Worm (Caenorhabditis elegans): ENCODE data around the gene T16G1.6.

ce11 chrV:12906732-12907131, 30.2 kb downstream of the T16G1.6 start, which contains the start of gene ttr-29:
- TF ChIP-seq nhr-77 (tag; optimal IDR thresholded peaks at IDR 0.05): no peak
- TF ChIP-seq nhr-19 (GFP tag; conservative IDR thresholded peaks at IDR 0.05): no peak
- TF ChIP-seq rnt-1 (tag; optimal IDR thresholded peaks at IDR 0.05): no peak
- TF ChIP-seq fos-1 (tag; optimal IDR thresholded peaks at IDR 0.05): no peak
- no peak for TF ChIP-seq lin-13 (GFP tag; optimal IDR thresholded peaks at IDR 0.05)
- no peak for TF ChIP-seq nhr-84 (tag; optimal IDR thresholded peaks at IDR 0.05)
- no peak for TF ChIP-seq ceh-82 (tag; optimal IDR thresholded peaks at IDR 0.05)
- no peak for TF ChIP-seq fkh-8 (tag; optimal IDR thresholded peaks at IDR 0.05)
- no peak for TF ChIP-seq snpc-4 (tag; optimal IDR thresholded peaks at IDR 0.05)
- no peak for TF ChIP-seq lin-14 (GFP tag; optimal IDR thresholded peaks at IDR 0.05)
- no peak for TF ChIP-seq egl-27 (tag; optimal IDR thresholded peaks at IDR 0.05)
- TF ChIP-seq mep-1 (tag; optimal IDR thresholded peaks at IDR 0.05): no peak
- no peak for TF ChIP-seq aly-2 (tag; optimal IDR thresholded peaks at IDR 0.05)

Data from whole organism, L1 larva.